Worm (Caenorhabditis elegans) whole organism, early embryonic: ENCODE results near the gene him-5.

Source experiments
- F13C5.2 ChIP-seq: sonication (generic microtip); optimal IDR thresholded peaks from 2 replicates; lab custom pipeline; 2017; ENCODE audit warnings: mild to moderate bottlenecking, missing genetic modification characterization, inconsistent platforms, missing compliant biosample characterization
- ama-1 ChIP-seq: fragments of 150-350 bp; optimal IDR thresholded peaks from 2 replicates; lab custom pipeline; 2014
- ceh-13 ChIP-seq: fragments of 200-800 bp; sonication (Bioruptor generic); optimal IDR thresholded peaks from 2 replicates; lab custom pipeline; 2018; ENCODE audit warnings: mild to moderate bottlenecking, missing genetic modification characterization, missing compliant biosample characterization
- ceh-36 ChIP-seq: sonication (generic microtip); optimal IDR thresholded peaks from 2 replicates; lab custom pipeline; 2016; ENCODE audit warnings: missing genetic modification characterization, inconsistent platforms, missing compliant biosample characterization
- flt-1 ChIP-seq: fragments of 200-800 bp; sonication (Bioruptor generic); IDR thresholded peaks from 2 replicates; pipeline ENCODE4 v1.3.6; 2022; ENCODE audit warnings: missing genetic modification characterization, missing compliant biosample characterization
- hmbx-1 ChIP-seq: sonication (generic microtip); optimal IDR thresholded peaks from 2 replicates; lab custom pipeline; 2016; ENCODE audit warnings: mild to moderate bottlenecking, missing genetic modification characterization, missing compliant biosample characterization
- pes-1 ChIP-seq: fragments of 200-800 bp; sonication (Bioruptor generic); IDR thresholded peaks from 2 replicates; pipeline ENCODE4 v1.3.6; 2022; ENCODE audit warnings: missing genetic modification reagents, missing genetic modification characterization, missing compliant biosample characterization
- scrt-1 ChIP-seq: fragments of 200-800 bp; sonication (Bioruptor generic); IDR thresholded peaks from 2 replicates; pipeline ENCODE4 v1.3.6; 2022; ENCODE audit warnings: missing genetic modification characterization, missing compliant biosample characterization
- tbx-11 ChIP-seq: fragments of 200-800 bp; sonication (Bioruptor generic); IDR thresholded peaks from 2 replicates; pipeline ENCODE4 v1.3.6; 2022; ENCODE audit warnings: missing genetic modification characterization, missing compliant biosample characterization
- tbx-37 ChIP-seq: fragments of 200-800 bp; sonication (Bioruptor generic); conservative IDR thresholded peaks from 2 replicates; pipeline ENCODE4 v1.3.6; 2022; ENCODE audit warnings: missing genetic modification reagents, missing genetic modification characterization, missing compliant biosample characterization

DNA sequence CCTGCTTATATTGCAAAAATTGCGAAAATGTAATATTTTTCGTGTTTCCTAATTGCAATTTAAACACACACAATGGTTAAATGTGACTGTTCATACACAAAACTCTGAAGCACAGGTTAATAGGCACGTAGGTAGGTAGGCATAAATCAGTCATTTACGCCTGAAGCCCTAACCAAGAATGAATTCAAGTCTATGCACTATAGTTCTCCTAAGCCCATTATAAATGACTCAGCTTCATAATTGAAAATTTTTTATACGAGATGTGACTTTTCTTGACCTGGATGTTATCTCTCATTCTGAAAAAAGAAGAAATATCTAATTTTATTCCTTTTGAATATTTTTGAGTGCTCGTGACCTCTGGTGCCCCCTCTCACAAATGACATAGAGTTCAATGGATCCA is 51.6 kb downstream of the him-5 start:
- TF ChIP-seq scrt-1 (GFP tag; lab: Robert Waterston, UW) (no peak), ama-1 (no peak), tbx-11 (GFP tag; lab: Robert Waterston, UW) (no peak), tbx-37 (GFP tag; lab: Robert Waterston, UW) (no peak), flt-1 (no peak), ceh-36 (tag; lab: Kevin White, UChicago) (no peak), F13C5.2 (no peak), ceh-13 (GFP tag; lab: Kevin White, UChicago) (no peak), hmbx-1 (no peak), pes-1 (GFP tag; lab: Robert Waterston, UW) (no peak)
